Worm (Caenorhabditis elegans): ENCODE data around the gene vps-24.

vps-24 gene

ce11 chrII:4993530-4994192 is at the start of gene vps-24, which contains the start of gene eif-1:
Gene vps-24 (plus strand): TSS chrII:4993998.
Gene eif-1 (minus strand): TSS chrII:4993580.
- no peak for TF ChIP-seq elt-4 (tag; optimal IDR thresholded peaks at IDR 0.05)
- TF ChIP-seq ceh-2 (tag; optimal IDR thresholded peaks at IDR 0.05): peak; percentile 5
- peak; percentile 1 for TF ChIP-seq ceh-34 (tag; optimal IDR thresholded peaks at IDR 0.05)
- peak; percentile 2 for TF ChIP-seq nfya-1 (tag; optimal IDR thresholded peaks at IDR 0.05)
- TF ChIP-seq ceh-48 (tag; optimal IDR thresholded peaks at IDR 0.05): peak; percentile 66
- TF ChIP-seq tbx-2 (tag; optimal IDR thresholded peaks at IDR 0.05): peak; percentile 62
- no peak for TF ChIP-seq ceh-24 (tag; optimal IDR thresholded peaks at IDR 0.05)
- peak; percentile 32 for TF ChIP-seq zip-5 (tag; optimal IDR thresholded peaks at IDR 0.05)
- no peak for TF ChIP-seq T23F11.4 (GFP tag; optimal IDR thresholded peaks at IDR 0.05)
- TF ChIP-seq K02D7.2 (tag; optimal IDR thresholded peaks at IDR 0.05): no peak
- TF ChIP-seq syd-9 (tag; optimal IDR thresholded peaks at IDR 0.05): no peak
- TF ChIP-seq pros-1 (tag; optimal IDR thresholded peaks at IDR 0.05): no peak
- no peak for TF ChIP-seq hlh-6 (tag; optimal IDR thresholded peaks at IDR 0.05)
- TF ChIP-seq C08G9.2 (tag; optimal IDR thresholded peaks at IDR 0.05): peak; percentile 47
- TF ChIP-seq K09A11.1 (tag; optimal IDR thresholded peaks at IDR 0.05; ENCODE audit: insufficient read depth): no peak
- no peak for TF ChIP-seq sdc-2 (tag; optimal IDR thresholded peaks at IDR 0.05)
- TF ChIP-seq elt-2 (tag; optimal IDR thresholded peaks at IDR 0.05): no peak
- TF ChIP-seq F13H6.1 (tag; optimal IDR thresholded peaks at IDR 0.05): no peak
- TF ChIP-seq ceh-14 (tag; optimal IDR thresholded peaks at IDR 0.05): peak; percentile 16
- TF ChIP-seq lin-11 (tag; optimal IDR thresholded peaks at IDR 0.05): no peak
- TF ChIP-seq unc-86 (tag; optimal IDR thresholded peaks at IDR 0.05): no peak
- TF ChIP-seq ceh-31 (tag; optimal IDR thresholded peaks at IDR 0.05): peak; percentile 70
- TF ChIP-seq ttx-3 (tag; optimal IDR thresholded peaks at IDR 0.05): no peak
- TF ChIP-seq tbx-7 (tag; optimal IDR thresholded peaks at IDR 0.05): peak; percentile 2
- peak; percentile 27 for TF ChIP-seq ets-4 (tag; optimal IDR thresholded peaks at IDR 0.05)
- TF ChIP-seq unc-42 (tag; optimal IDR thresholded peaks at IDR 0.05): peak; percentile 47
- TF ChIP-seq Y22D7AL.16 (tag; optimal IDR thresholded peaks at IDR 0.05): no peak
- TF ChIP-seq hlh-15 (tag; optimal IDR thresholded peaks at IDR 0.05): no peak
- no peak for TF ChIP-seq rnt-1 (tag; optimal IDR thresholded peaks at IDR 0.05)
- TF ChIP-seq odd-2 (tag; optimal IDR thresholded peaks at IDR 0.05): no peak
- no peak for TF ChIP-seq hlh-30 (tag; optimal IDR thresholded peaks at IDR 0.05; ENCODE audit: insufficient read depth)

DNA sequence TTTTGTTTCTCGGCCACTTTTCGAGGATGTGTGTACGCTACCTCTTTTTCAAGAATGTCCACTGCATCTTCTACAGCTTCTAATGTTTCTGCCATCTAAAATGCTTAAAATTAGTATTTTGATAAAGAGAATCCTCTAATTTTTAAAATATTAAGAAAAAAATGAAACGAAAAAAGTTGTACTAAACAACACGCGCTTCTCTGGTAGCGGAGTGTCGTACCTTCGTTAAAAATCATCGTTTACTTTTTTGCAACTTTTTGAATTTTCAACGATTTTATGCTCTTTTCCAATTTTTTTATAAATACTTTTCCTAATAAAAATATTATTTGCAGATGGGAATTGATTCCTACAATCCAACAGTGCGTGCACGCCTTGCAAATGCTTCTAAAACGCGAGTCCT is 48.1 kb upstream of the vps-24 start, which contains the start of the genes gldi-11 and ZK546.2:
Gene gldi-11 (minus strand): TSS at position 95 of the 400 bp plus-strand sequence.
Gene ZK546.2 (plus strand): TSS at position 333 of the 400 bp plus-strand sequence.
- no peak for TF ChIP-seq mec-3 (tag; optimal IDR thresholded peaks at IDR 0.05; ENCODE audit: borderline replicate concordance)
- no peak for TF ChIP-seq T23F11.4 (GFP tag; optimal IDR thresholded peaks at IDR 0.05)
- TF ChIP-seq dmd-4 (tag; optimal IDR thresholded peaks at IDR 0.05; ENCODE audit: borderline replicate concordance): no peak
- no peak for TF ChIP-seq hlh-6 (tag; optimal IDR thresholded peaks at IDR 0.05)
- TF ChIP-seq ceh-6 (GFP tag; optimal IDR thresholded peaks at IDR 0.05): no peak
- TF ChIP-seq sdc-2 (tag; optimal IDR thresholded peaks at IDR 0.05): no peak
- no peak for TF ChIP-seq hlh-8 (tag; optimal IDR thresholded peaks at IDR 0.05)

DNA sequence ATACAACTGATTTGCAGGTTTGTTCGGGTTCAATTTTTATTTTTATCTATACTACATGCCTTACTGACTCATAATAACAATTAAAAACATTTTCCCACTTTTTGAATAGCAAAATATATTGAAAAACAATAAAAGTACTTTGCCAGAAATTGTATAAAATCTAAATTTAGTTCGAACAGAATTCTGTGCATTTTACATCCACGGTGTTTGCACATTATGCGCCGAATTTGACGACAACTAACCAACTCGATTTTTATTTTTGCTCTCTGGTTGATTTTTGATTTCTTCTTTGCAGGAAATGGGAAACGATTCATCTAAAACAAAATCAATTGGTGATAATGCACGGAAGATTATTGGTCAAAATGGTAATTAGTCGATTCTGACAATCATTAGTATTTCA is 47.0 kb upstream of the vps-24 start:
- TF ChIP-seq sox-2 (GFP tag; IDR thresholded peaks at IDR 0.05) (no peak), tbx-7 (tag; optimal IDR thresholded peaks at IDR 0.05) (no peak), K02D7.2 (tag; optimal IDR thresholded peaks at IDR 0.05) (no peak), pros-1 (tag; optimal IDR thresholded peaks at IDR 0.05) (no peak), hlh-6 (tag; optimal IDR thresholded peaks at IDR 0.05) (no peak), elt-2 (tag; optimal IDR thresholded peaks at IDR 0.05) (no peak), unc-86 (tag; optimal IDR thresholded peaks at IDR 0.05) (no peak), ahr-1 (tag; optimal IDR thresholded peaks at IDR 0.05) (no peak), fax-1 (tag; optimal IDR thresholded peaks at IDR 0.05) (no peak), nhr-11 (tag; optimal IDR thresholded peaks at IDR 0.05) (no peak), hlh-30 (tag; optimal IDR thresholded peaks at IDR 0.05; ENCODE audit: insufficient read depth) (no peak), elt-4 (tag; optimal IDR thresholded peaks at IDR 0.05) (no peak), npax-4 (tag; optimal IDR thresholded peaks at IDR 0.05) (no peak), pax-1 (tag; optimal IDR thresholded peaks at IDR 0.05) (no peak), dve-1 (tag; optimal IDR thresholded peaks at IDR 0.05) (no peak), ceh-9 (tag; optimal IDR thresholded peaks at IDR 0.05) (no peak), fkh-6 (tag; optimal IDR thresholded peaks at IDR 0.05) (no peak), ceh-6 (GFP tag; optimal IDR thresholded peaks at IDR 0.05) (no peak), Y22D7AL.16 (tag; optimal IDR thresholded peaks at IDR 0.05) (no peak), ceh-19 (GFP tag; optimal IDR thresholded peaks at IDR 0.05) (no peak)
